Worm (Caenorhabditis elegans) whole organism, L4/young adult: Measurements from ENCODE around the gene K08E5.5.

Source experiments
- dao-5 ChIP-seq: sonication (generic microtip); optimal IDR thresholded peaks from 2 replicates; lab custom pipeline; 2016; ENCODE audit warnings: missing genotype, missing genetic modification characterization, moderate library complexity, missing compliant biosample characterization
- him-1 ChIP-seq: sonication (generic microtip); optimal IDR thresholded peaks from 2 replicates; lab custom pipeline; 2016; ENCODE audit warnings: missing genotype, missing genetic modification reagents, missing genetic modification characterization, missing compliant biosample characterization

- TF ChIP-seq dao-5 (tag; lab: Kevin White, UChicago) (no peak), him-1 (no peak)
Measured at ce11 chrIII:10126375-10126774, 33.9 kb downstream of the K08E5.5 start.
